Fruit fly (Drosophila melanogaster) whole organism, embryonic: Measurements from ENCODE around the gene CG2444.
A peak's percentile ranks its signal among the peaks of the same experiment; 100 is the strongest.

Experiments used
- Blimp-1 ChIP-seq: fragments of 200-800 bp; sonication (Bioruptor generic); optimal IDR thresholded peaks from 3 replicates; lab custom pipeline; 2018; ENCODE audit warnings: missing biosample characterization, missing genetic modification characterization, mild to moderate bottlenecking, moderate library complexity, missing genetic modification reagents
- CG1024 ChIP-seq: fragments of 200-800 bp; sonication (Bioruptor generic); IDR thresholded peaks from 2 replicates; pipeline ENCODE4 v1.3.6; 2022; ENCODE audit warnings: missing biosample characterization, missing genetic modification characterization
- CG10979 ChIP-seq: fragments of 200-800 bp; sonication (Bioruptor generic); optimal IDR thresholded peaks from 2 replicates; lab custom pipeline; 2018; ENCODE audit warnings: missing biosample characterization, mild to moderate bottlenecking, missing genetic modification characterization, moderate library complexity
- CG11456 ChIP-seq: fragments of 200-800 bp; sonication (Bioruptor generic); IDR thresholded peaks from 3 replicates; pipeline ENCODE4 v1.3.6; 2022; ENCODE audit warnings: missing biosample characterization, missing genetic modification characterization
- CG11695 ChIP-seq: fragments of 200-800 bp; sonication (Bioruptor generic); IDR thresholded peaks from 3 replicates; pipeline ENCODE4 v1.3.6; 2022; ENCODE audit warnings: missing biosample characterization, missing genetic modification characterization
- CG12219 ChIP-seq: fragments of 200-800 bp; sonication (Bioruptor generic); optimal IDR thresholded peaks from 3 replicates; lab custom pipeline; 2018; ENCODE audit warnings: missing biosample characterization, mild to moderate bottlenecking, missing genetic modification characterization
- CG13287 ChIP-seq: fragments of 200-800 bp; sonication (Bioruptor generic); IDR thresholded peaks from 2 replicates; pipeline ENCODE4 v1.3.6; 2022; ENCODE audit warnings: missing biosample characterization, missing genetic modification characterization; ENCODE audit not compliant: partially characterized antibody
- CG14050 ChIP-seq: fragments of 200-800 bp; sonication (Bioruptor generic); IDR thresholded peaks from 3 replicates; pipeline ENCODE4 v1.3.6; 2022; ENCODE audit warnings: missing biosample characterization, missing genetic modification characterization
- CG14441 ChIP-seq: fragments of 200-800 bp; sonication (Bioruptor generic); IDR thresholded peaks from 2 replicates; pipeline ENCODE4 v1.3.6; 2022; ENCODE audit warnings: missing biosample characterization, missing genetic modification characterization
- CG14965 ChIP-seq: fragments of 200-800 bp; sonication (Bioruptor generic); optimal IDR thresholded peaks from 2 replicates; lab custom pipeline; 2016; ENCODE audit warnings: missing biosample characterization, missing genetic modification characterization, borderline replicate concordance
- CG15073 ChIP-seq: fragments of 200-800 bp; sonication (Bioruptor generic); optimal IDR thresholded peaks from 2 replicates; lab custom pipeline; 2016; ENCODE audit warnings: missing biosample characterization, missing genetic modification characterization
- CG16779 ChIP-seq: fragments of 200-800 bp; sonication (Bioruptor generic); IDR thresholded peaks from 2 replicates; pipeline ENCODE4 v1.3.6; 2022; ENCODE audit warnings: missing biosample characterization, missing genetic modification characterization
- CG16863 ChIP-seq: fragments of 200-800 bp; sonication (Bioruptor generic); optimal IDR thresholded peaks from 3 replicates; lab custom pipeline; 2016; ENCODE audit warnings: missing biosample characterization, missing genetic modification characterization
- CG17612 ChIP-seq: fragments of 200-800 bp; sonication (Bioruptor generic); IDR thresholded peaks from 2 replicates; pipeline ENCODE4 v1.3.6; 2022; ENCODE audit warnings: missing biosample characterization, missing genetic modification characterization
- CG2129 ChIP-seq: fragments of 200-800 bp; sonication (Bioruptor generic); IDR thresholded peaks from 2 replicates; pipeline ENCODE4 v1.3.6; 2022; ENCODE audit warnings: missing biosample characterization, missing genetic modification characterization; ENCODE audit not compliant: partially characterized antibody
- CG2889 ChIP-seq: fragments of 200-800 bp; sonication (Bioruptor generic); IDR thresholded peaks from 3 replicates; pipeline ENCODE4 v1.3.6; 2022; ENCODE audit warnings: missing biosample characterization, missing genetic modification characterization
- CG31365 ChIP-seq: fragments of 200-800 bp; sonication (Bioruptor generic); optimal IDR thresholded peaks from 2 replicates; lab custom pipeline; 2018; ENCODE audit warnings: missing biosample characterization, mild to moderate bottlenecking, missing genetic modification characterization
- CG3281 ChIP-seq: fragments of 200-800 bp; sonication (Bioruptor generic); optimal IDR thresholded peaks from 3 replicates; lab custom pipeline; 2017; ENCODE audit warnings: missing biosample characterization, mild to moderate bottlenecking, missing genetic modification characterization
- CG6689 ChIP-seq: fragments of 200-800 bp; sonication (Bioruptor generic); IDR thresholded peaks from 2 replicates; pipeline ENCODE4 v1.3.6; 2022; ENCODE audit warnings: missing biosample characterization, missing genetic modification characterization
- CG6854 ChIP-seq: fragments of 200-800 bp; sonication (Bioruptor generic); optimal IDR thresholded peaks from 3 replicates; lab custom pipeline; 2017; ENCODE audit warnings: missing biosample characterization, mild to moderate bottlenecking, missing genetic modification characterization
- CG7357 ChIP-seq: fragments of 200-800 bp; sonication (Bioruptor generic); IDR thresholded peaks from 3 replicates; pipeline ENCODE4 v1.3.6; 2022; ENCODE audit warnings: missing biosample characterization, missing genetic modification characterization
- CG7839 ChIP-seq: fragments of 200-800 bp; sonication (Bioruptor generic); optimal IDR thresholded peaks from 3 replicates; lab custom pipeline; 2018; ENCODE audit warnings: missing biosample characterization, mild to moderate bottlenecking, missing genetic modification characterization, moderate library complexity
- CG7963 ChIP-seq: fragments of 200-800 bp; sonication (Bioruptor generic); IDR thresholded peaks from 3 replicates; pipeline ENCODE4 v1.3.6; 2022; ENCODE audit warnings: missing biosample characterization, missing genetic modification characterization; ENCODE audit not compliant: partially characterized antibody
- CG7987 ChIP-seq: fragments of 200-800 bp; sonication (Bioruptor generic); optimal IDR thresholded peaks from 2 replicates; lab custom pipeline; 2018; ENCODE audit warnings: missing biosample characterization, mild to moderate bottlenecking, missing genetic modification characterization, moderate library complexity
- CG8388 ChIP-seq: fragments of 200-800 bp; sonication (Bioruptor generic); optimal IDR thresholded peaks from 2 replicates; lab custom pipeline; 2019; ENCODE audit warnings: missing biosample characterization, mild to moderate bottlenecking, missing genetic modification characterization, moderate library complexity
- CG9876 ChIP-seq: fragments of 200-800 bp; sonication (Bioruptor generic); optimal IDR thresholded peaks from 2 replicates; lab custom pipeline; 2016; ENCODE audit warnings: missing biosample characterization, missing genetic modification characterization
- Deaf1 ChIP-seq: fragments of 200-800 bp; optimal IDR thresholded peaks from 3 replicates; lab custom pipeline; 2019; ENCODE audit warnings: missing biosample characterization, mild to moderate bottlenecking, missing genetic modification characterization, moderate library complexity
- Dref ChIP-seq: fragments of 200-800 bp; sonication (Bioruptor generic); IDR thresholded peaks from 2 replicates; pipeline ENCODE4 v1.3.6; 2022; ENCODE audit warnings: missing biosample characterization, missing genetic modification characterization
- Hmx ChIP-seq: fragments of 200-800 bp; sonication (Bioruptor generic); optimal IDR thresholded peaks from 2 replicates; lab custom pipeline; 2016; ENCODE audit warnings: missing biosample characterization, missing genetic modification characterization
- MBD-R2 ChIP-seq: fragments of 200-800 bp; sonication (Bioruptor generic); IDR thresholded peaks from 2 replicates; pipeline ENCODE4 v1.3.6; 2022; ENCODE audit warnings: missing biosample characterization, missing genetic modification characterization
- NFAT ChIP-seq: fragments of 200-800 bp; sonication (Bioruptor generic); IDR thresholded peaks from 2 replicates; pipeline ENCODE4 v1.3.6; 2022; ENCODE audit warnings: missing biosample characterization, missing genetic modification characterization
- Optix ChIP-seq: fragments of 200-800 bp; sonication (Bioruptor generic); IDR thresholded peaks from 3 replicates; pipeline ENCODE4 v1.3.6; 2022; ENCODE audit warnings: missing biosample characterization, missing genetic modification characterization
- Sry-δ ChIP-seq: fragments of 200-800 bp; sonication (Bioruptor generic); optimal IDR thresholded peaks from 2 replicates; lab custom pipeline; 2016; ENCODE audit warnings: missing biosample characterization, missing genetic modification characterization
- Taf1 ChIP-seq: fragments of 200-800 bp; sonication (Bioruptor generic); IDR thresholded peaks from 2 replicates; pipeline ENCODE4 v1.3.6; 2022; ENCODE audit warnings: missing biosample characterization, missing genetic modification characterization
- croc ChIP-seq: fragments of 200-800 bp; sonication (Bioruptor generic); conservative IDR thresholded peaks from 3 replicates; pipeline ENCODE4 v1.3.6; 2022; ENCODE audit warnings: missing biosample characterization, missing genetic modification characterization
- disco-r ChIP-seq: fragments of 200-800 bp; sonication (Bioruptor generic); optimal IDR thresholded peaks from 2 replicates; lab custom pipeline; 2016; ENCODE audit warnings: missing biosample characterization, missing genetic modification characterization
- ems ChIP-seq: fragments of 200-800 bp; sonication (Bioruptor generic); optimal IDR thresholded peaks from 3 replicates; lab custom pipeline; 2016; ENCODE audit warnings: missing biosample characterization, missing genetic modification characterization
- en ChIP-seq: fragments of 200-800 bp; sonication (Bioruptor generic); optimal IDR thresholded peaks from 2 replicates; lab custom pipeline; 2016; ENCODE audit warnings: missing biosample characterization, missing genetic modification characterization
- ewg ChIP-seq: fragments of 200-800 bp; sonication (Bioruptor generic); optimal IDR thresholded peaks from 3 replicates; lab custom pipeline; 2017; ENCODE audit warnings: mild to moderate bottlenecking, missing biosample characterization, missing genetic modification reagents, missing genetic modification characterization
- fd102C ChIP-seq: fragments of 200-800 bp; sonication (Bioruptor generic); optimal IDR thresholded peaks from 2 replicates; lab custom pipeline; 2018; ENCODE audit warnings: missing biosample characterization, mild to moderate bottlenecking, missing genetic modification characterization, moderate library complexity
- fd3F ChIP-seq: fragments of 200-800 bp; sonication (Bioruptor generic); optimal IDR thresholded peaks from 2 replicates; lab custom pipeline; 2018; ENCODE audit warnings: missing biosample characterization, mild to moderate bottlenecking, missing genetic modification characterization, moderate library complexity
- kni ChIP-seq: fragments of 200-800 bp; sonication (Bioruptor generic); optimal IDR thresholded peaks from 3 replicates; lab custom pipeline; 2017; ENCODE audit warnings: mild to moderate bottlenecking, missing biosample characterization, missing genetic modification reagents, missing genetic modification characterization
- pan ChIP-seq, 4 experiments: fragments of >200 bp in 3 of 4; fragments of 200-800 bp in 1 of 4; sonication (Bioruptor generic) in 1 of 4; optimal IDR thresholded peaks in 3 of 4; IDR thresholded peaks in 1 of 4; 2 replicates each; pipeline versions ENCODE4 v1.3.6 to Lab custom; 2017 to 2022; ENCODE audit warnings: missing biosample characterization in 2 of 4, missing genetic modification characterization in 2 of 4, mixed read lengths in 1 of 4
- pros ChIP-seq: fragments of 200-800 bp; sonication (Bioruptor generic); optimal IDR thresholded peaks from 3 replicates; lab custom pipeline; 2019; ENCODE audit warnings: missing biosample characterization, mild to moderate bottlenecking, missing genetic modification characterization, moderate library complexity
- psq ChIP-seq: fragments of 200-800 bp; sonication (Bioruptor generic); optimal IDR thresholded peaks from 2 replicates; lab custom pipeline; 2017; ENCODE audit warnings: missing biosample characterization, missing genetic modification characterization
- ro ChIP-seq: fragments of 200-800 bp; sonication (Bioruptor generic); IDR thresholded peaks from 2 replicates; pipeline ENCODE4 v1.3.6; 2022; ENCODE audit warnings: missing biosample characterization, missing genetic modification characterization
- salm ChIP-seq: fragments of 200-800 bp; sonication (Bioruptor generic); optimal IDR thresholded peaks from 2 replicates; lab custom pipeline; 2018; ENCODE audit warnings: missing biosample characterization, mild to moderate bottlenecking, missing genetic modification characterization
- vvl ChIP-seq: fragments of 200-800 bp; sonication (Bioruptor generic); IDR thresholded peaks from 2 replicates; pipeline ENCODE4 v1.3.6; 2022; ENCODE audit warnings: missing biosample characterization, missing genetic modification characterization

CG2444 gene

dm6 chrX:11715937-11716730 is 11.0 kb upstream of the CG2444 start (continued):
- TF ChIP-seq CG13287 (peak; percentile 75), kni (GFP tag; lab: Kevin White, UChicago) (no peak), Blimp-1 (peak; percentile 81), CG7839 (tag; lab: Kevin White, UChicago) (peak; percentile 93), CG16779 (GFP tag; lab: Robert Waterston, UW) (0 out of 2 replicates have a peak, but pooled peaks have one; percentile 3), ro (GFP tag; lab: Robert Waterston, UW) (peak; percentile 78), CG6854 (GFP tag; lab: Kevin White, UChicago) (peak; percentile 85), CG14050 (GFP tag; lab: Robert Waterston, UW) (peak; percentile 55; the same call in 2 of the 3 replicates), CG8388 (GFP tag; lab: Kevin White, UChicago) (peak; percentile 82), croc (GFP tag; lab: Robert Waterston, UW) (peak; percentile 82), ewg (peak; percentile 69), CG11695 (GFP tag; lab: Robert Waterston, UW) (peak; percentile 84), CG7357 (GFP tag; lab: Robert Waterston, UW) (peak; percentile 80), fd102C (GFP tag; lab: Kevin White, UChicago) (no peak), CG15073 (GFP tag; lab: Kevin White, UChicago) (peak; percentile 23), fd3F (GFP tag; lab: Kevin White, UChicago) (peak; percentile 75), CG2889 (GFP tag; lab: Robert Waterston, UW) (peak; percentile 82; the same call in 2 of the 3 replicates), CG31365 (tag; lab: Kevin White, UChicago) (peak; percentile 32), disco-r (GFP tag; lab: Kevin White, UChicago) (peak; percentile 82), Deaf1 (tag; lab: Kevin White, UChicago) (peak; percentile 67), psq (GFP tag; lab: Kevin White, UChicago) (peak; percentile 90), CG6689 (GFP tag; lab: Robert Waterston, UW) (peak; percentile 84), vvl (GFP tag; lab: Robert Waterston, UW) (peak; percentile 73; the same call in 1 of the 2 replicates), CG16863 (GFP tag; lab: Kevin White, UChicago) (peak; percentile 85), CG1024 (no peak), pan (optimal IDR thresholded peaks at IDR 0.05; lab: Kevin White, UChicago) (no peak), pan (GFP tag; optimal IDR thresholded peaks at IDR 0.05 in 1 of 2, IDR thresholded peaks at IDR 0.05 in 1 of 2) (peak in 1 of 2 experiments; percentile 73), CG14965 (peak; percentile 4), ems (peak; percentile 83), Sry-δ (GFP tag; lab: Kevin White, UChicago) (peak; percentile 41), CG10979 (tag; lab: Kevin White, UChicago) (peak; percentile 90), pros (GFP tag; lab: Kevin White, UChicago) (peak; percentile 73), Hmx (GFP tag; lab: Kevin White, UChicago) (peak; percentile 79), MBD-R2 (GFP tag; lab: Robert Waterston, UW) (peak; percentile 31; the same call in 1 of the 2 replicates), CG11456 (GFP tag; lab: Robert Waterston, UW) (peak; percentile 68), CG9876 (GFP tag; lab: Kevin White, UChicago) (peak; percentile 71), CG12219 (GFP tag; lab: Kevin White, UChicago) (peak; percentile 86), NFAT (GFP tag; lab: Robert Waterston, UW) (peak; percentile 61), CG3281 (peak; percentile 93), CG14441 (GFP tag; lab: Robert Waterston, UW) (peak; percentile 71), CG7987 (GFP tag; lab: Kevin White, UChicago) (peak; percentile 53), Taf1 (GFP tag; lab: Robert Waterston, UW) (no peak; the same call in 1 of the 2 replicates), CG2129 (GFP tag; lab: Robert Waterston, UW) (peak; percentile 69), CG7963 (GFP tag; lab: Robert Waterston, UW) (peak; percentile 78), Optix (GFP tag; lab: Robert Waterston, UW) (peak; percentile 58; the same call in 2 of the 3 replicates), en (GFP tag; lab: Kevin White, UChicago) (peak; percentile 67), salm (peak; percentile 80), Dref (GFP tag; lab: Robert Waterston, UW) (no peak), CG17612 (GFP tag; lab: Robert Waterston, UW) (peak; percentile 73)
